Worm (Caenorhabditis elegans): ENCODE results near the gene F52H2.1.

The F52H2.1 gene

DNA sequence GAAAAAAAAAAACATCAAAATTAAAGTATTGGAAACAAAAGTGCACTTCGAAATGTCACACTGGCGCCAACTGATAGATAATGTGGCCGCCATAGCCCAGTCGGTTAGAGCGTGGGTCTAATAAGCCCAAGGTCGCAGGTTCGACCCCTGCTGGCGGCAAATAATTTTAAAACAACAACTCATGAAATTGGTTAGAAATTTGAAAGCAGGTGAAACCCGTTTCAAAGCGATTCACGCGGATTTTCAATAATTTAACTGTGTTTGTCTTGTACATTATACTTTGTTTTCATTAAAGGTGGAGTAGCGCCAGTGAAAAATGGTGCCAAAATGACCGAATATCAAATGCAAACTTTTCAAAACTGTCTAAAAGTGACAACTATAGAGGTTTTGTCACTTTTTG is 41.6 kb upstream of the F52H2.1 start (continued):
- TF ChIP-seq unc-62 (GFP tag; optimal IDR thresholded peaks at IDR 0.05 in 1 of 2) (peak in 1 of 2 experiments; percentile 11), unc-62 (tag; optimal IDR thresholded peaks at IDR 0.05) (no peak), madf-5 (GFP tag; IDR thresholded peaks at IDR 0.05) (no peak), nhr-77 (tag; optimal IDR thresholded peaks at IDR 0.05) (no peak), D1046.2 (GFP tag; IDR thresholded peaks at IDR 0.05) (peak; percentile 69; the same call in 1 of the 2 replicates), dmd-6 (GFP tag; IDR thresholded peaks at IDR 0.05) (peak; percentile 35), ceh-28 (tag; optimal IDR thresholded peaks at IDR 0.05) (no peak), mxl-2 (GFP tag; conservative IDR thresholded peaks at IDR 0.05) (no peak), egl-27 (tag; optimal IDR thresholded peaks at IDR 0.05) (no peak), ZK546.5 (tag; optimal IDR thresholded peaks at IDR 0.05) (no peak), Y48G9A.11 (GFP tag; IDR thresholded peaks at IDR 0.05) (peak; percentile 75), zfp-2 (tag; optimal IDR thresholded peaks at IDR 0.05) (peak; percentile 12), spr-1 (tag; optimal IDR thresholded peaks at IDR 0.05) (peak; percentile 12), lin-38 (GFP tag; IDR thresholded peaks at IDR 0.05) (peak; percentile 63), zag-1 (tag; optimal IDR thresholded peaks at IDR 0.05) (no peak), pha-4 (GFP tag; IDR thresholded peaks at IDR 0.05) (peak; percentile 70; the same call in 1 of the 2 replicates), pha-4 (tag; optimal IDR thresholded peaks at IDR 0.05) (no peak), nhr-28 (tag; optimal IDR thresholded peaks at IDR 0.05) (peak; percentile 8), snpc-1.2 (GFP tag; IDR thresholded peaks at IDR 0.05) (peak; percentile 81), nhr-111 (GFP tag; optimal IDR thresholded peaks at IDR 0.05) (peak; percentile 34), jun-1 (tag; optimal IDR thresholded peaks at IDR 0.05) (no peak), dpl-1 (GFP tag; optimal IDR thresholded peaks at IDR 0.05) (no peak), gei-8 (GFP tag; optimal IDR thresholded peaks at IDR 0.05) (peak; percentile 29), fos-1 (tag; optimal IDR thresholded peaks at IDR 0.05) (no peak), dve-1 (tag; optimal IDR thresholded peaks at IDR 0.05; ENCODE audit: insufficient read depth) (peak; percentile 60), lin-13 (GFP tag; optimal IDR thresholded peaks at IDR 0.05) (peak; percentile 29), mes-2 (tag; optimal IDR thresholded peaks at IDR 0.05; ENCODE audit: poor library complexity, severe bottlenecking) (peak; percentile 59), daf-12 (tag; optimal IDR thresholded peaks at IDR 0.05) (no peak), nhr-48 (tag; optimal IDR thresholded peaks at IDR 0.05) (peak; percentile 46), dmd-8 (GFP tag; IDR thresholded peaks at IDR 0.05) (peak; percentile 73), daf-19 (GFP tag; conservative IDR thresholded peaks at IDR 0.05) (peak; percentile 80), lsy-2 (tag; optimal IDR thresholded peaks at IDR 0.05) (peak in 1 of 2 experiments; percentile 53), rbr-2 (tag; optimal IDR thresholded peaks at IDR 0.05) (peak; percentile 16), ceh-82 (tag; optimal IDR thresholded peaks at IDR 0.05) (no peak), lin-1 (GFP tag; IDR thresholded peaks at IDR 0.05) (peak; percentile 43; the same call in 1 of the 2 replicates), Y75B8A.6 (GFP tag; IDR thresholded peaks at IDR 0.05) (no peak)

DNA sequence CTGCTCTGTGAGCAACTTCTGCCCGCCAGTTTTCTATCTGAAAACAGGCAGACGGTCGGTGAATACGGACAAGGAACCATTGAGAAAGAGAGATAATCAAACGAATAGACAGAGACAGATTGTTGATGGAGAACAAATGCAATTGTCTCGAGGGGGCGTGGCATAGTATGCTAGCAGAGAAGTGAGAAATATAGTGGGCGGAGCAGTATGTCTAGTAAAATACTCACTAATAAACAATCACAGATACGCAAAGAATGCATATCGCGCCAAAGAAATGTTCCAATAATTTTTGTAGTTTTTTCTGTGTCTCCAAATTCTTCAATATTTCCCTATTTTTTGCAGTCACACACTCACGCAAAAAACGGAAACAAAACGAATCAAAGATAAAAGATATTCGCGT is 40.5 kb upstream of the F52H2.1 start, which contains the start of gene tbc-12:
tbc-12 (minus strand) TSS at position 101 of the 400 bp plus-strand sequence.
- TF ChIP-seq unc-62 (GFP tag; optimal IDR thresholded peaks at IDR 0.05 in 1 of 2) (peak in 1 of 2 experiments; percentile 67), unc-62 (tag; optimal IDR thresholded peaks at IDR 0.05) (no peak), ctbp-1 (GFP tag; IDR thresholded peaks at IDR 0.05) (no peak)

DNA sequence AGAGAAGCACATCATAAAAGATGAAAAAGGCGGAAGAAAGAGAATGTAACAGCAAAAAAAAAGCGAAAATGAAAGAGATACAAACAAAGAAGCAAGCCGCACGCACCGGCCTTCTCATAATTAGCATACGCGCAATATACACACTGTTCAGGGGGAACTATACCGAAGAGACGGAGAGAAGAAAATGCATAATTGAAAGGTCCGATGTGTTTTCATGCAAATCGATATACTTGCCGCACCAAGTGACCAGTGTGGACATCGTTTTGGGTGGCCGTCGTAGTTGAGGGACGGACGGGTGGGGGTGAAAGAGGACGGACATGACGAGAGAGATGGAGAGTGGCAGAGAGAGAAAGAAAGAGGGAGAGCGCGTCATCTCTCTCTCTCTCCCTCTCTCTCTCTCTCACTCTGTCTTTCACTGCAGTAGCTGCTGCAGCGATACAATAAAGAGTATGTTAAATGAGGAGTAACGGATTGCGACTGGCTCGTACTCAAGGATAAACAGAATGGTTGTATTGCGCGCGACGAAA is 36.6 kb upstream of the F52H2.1 start:
- TF ChIP-seq ceh-20 (GFP tag; IDR thresholded peaks at IDR 0.05) (peak; percentile 62; the same call in 1 of the 2 replicates), tra-1 (GFP tag; IDR thresholded peaks at IDR 0.05) (no peak), lsy-2 (tag; optimal IDR thresholded peaks at IDR 0.05) (peak; percentile 72 to 78), nhr-10 (tag; optimal IDR thresholded peaks at IDR 0.05) (no peak), lin-1 (GFP tag; IDR thresholded peaks at IDR 0.05) (no peak), cey-2 (tag; optimal IDR thresholded peaks at IDR 0.05; ENCODE audit: borderline replicate concordance, insufficient read depth) (no peak), nhr-76 (tag; optimal IDR thresholded peaks at IDR 0.05) (no peak), nhr-77 (tag; optimal IDR thresholded peaks at IDR 0.05) (no peak), sdz-12 (GFP tag; optimal IDR thresholded peaks at IDR 0.05) (no peak), lir-3 (tag; optimal IDR thresholded peaks at IDR 0.05) (no peak), spr-1 (tag; optimal IDR thresholded peaks at IDR 0.05) (peak; percentile 1), mdt-29 (GFP tag; IDR thresholded peaks at IDR 0.05) (no peak), hmg-1.1 (GFP tag; IDR thresholded peaks at IDR 0.05) (peak; percentile 77), pha-4 (GFP tag; IDR thresholded peaks at IDR 0.05) (no peak; the same call in 1 of the 2 replicates), pha-4 (tag; optimal IDR thresholded peaks at IDR 0.05) (peak; percentile 87), Y5F2A.4 (GFP tag; optimal IDR thresholded peaks at IDR 0.05) (no peak), saeg-2 (GFP tag; IDR thresholded peaks at IDR 0.05) (no peak), duxl-1 (tag; optimal IDR thresholded peaks at IDR 0.05; ENCODE audit: poor library complexity) (peak; percentile 34)
